Worm (Caenorhabditis elegans) whole organism, L3 larva: Measurements from ENCODE around the gene atf-2.

ENCODE experiments used
- ZK546.5 ChIP-seq: sonication (generic microtip); optimal IDR thresholded peaks from 2 replicates; lab custom pipeline; 2017; ENCODE audit warnings: missing biosample characterization, missing genetic modification characterization
- aly-2 ChIP-seq: fragments of 150-350 bp; optimal IDR thresholded peaks from 2 replicates; lab custom pipeline; 2014; ENCODE audit warnings: missing biosample characterization, missing genetic modification characterization
- ama-1 ChIP-seq: fragments of 150-350 bp; optimal IDR thresholded peaks from 2 replicates; lab custom pipeline; 2018
- ceh-28 ChIP-seq: fragments of 150-350 bp; optimal IDR thresholded peaks from 2 replicates; lab custom pipeline; 2014; ENCODE audit warnings: missing biosample characterization, missing genetic modification reagents, missing genetic modification characterization
- egl-27 ChIP-seq: sonication (generic microtip); optimal IDR thresholded peaks from 4 replicates; lab custom pipeline; 2017; ENCODE audit warnings: missing biosample characterization, missing genetic modification reagents, missing genetic modification characterization
- egl-5 ChIP-seq: fragments of 150-350 bp; optimal IDR thresholded peaks from 2 replicates; lab custom pipeline; 2017; ENCODE audit warnings: missing biosample characterization, missing genetic modification reagents, missing genetic modification characterization, inconsistent platforms
- elt-1 ChIP-seq: fragments of 150-350 bp; optimal IDR thresholded peaks from 2 replicates; lab custom pipeline; 2014; ENCODE audit warnings: missing biosample characterization, missing genetic modification characterization
- elt-2 ChIP-seq: sonication (generic microtip); optimal IDR thresholded peaks from 2 replicates; lab custom pipeline; 2016; ENCODE audit warnings: missing genetic modification reagents, mild to moderate bottlenecking, missing genetic modification characterization, missing compliant biosample characterization
- elt-3 ChIP-seq, 3 experiments: fragments of 150-350 bp in 1 of 3; sonication (generic microtip) in 2 of 3; optimal IDR thresholded peaks; 2 replicates in 2 of 3; 4 replicates in 1 of 3; lab custom pipeline; 2014 to 2017; ENCODE audit warnings: missing biosample characterization in 3 of 3, missing genetic modification characterization in 3 of 3
- eor-1 ChIP-seq, 2 experiments: fragments of 150-350 bp; optimal IDR thresholded peaks; 2 replicates each; lab custom pipeline; 2014 to 2018; ENCODE audit warnings: missing biosample characterization in 2 of 2, missing genetic modification characterization in 2 of 2
- fkh-10 ChIP-seq: sonication (generic microtip); optimal IDR thresholded peaks from 2 replicates; lab custom pipeline; 2017; ENCODE audit warnings: missing biosample characterization, missing genetic modification reagents, missing genetic modification characterization
- fkh-2 ChIP-seq: fragments of 150-350 bp; optimal IDR thresholded peaks from 2 replicates; lab custom pipeline; 2014; ENCODE audit warnings: missing biosample characterization, missing genetic modification reagents, missing genetic modification characterization
- fos-1 ChIP-seq: fragments of 150-350 bp; optimal IDR thresholded peaks from 2 replicates; lab custom pipeline; 2014; ENCODE audit warnings: missing biosample characterization, missing genetic modification characterization
- hmg-11 ChIP-seq: sonication (generic microtip); optimal IDR thresholded peaks from 2 replicates; lab custom pipeline; 2016; ENCODE audit warnings: missing genetic modification characterization, missing compliant biosample characterization
- lin-15B ChIP-seq: fragments of 150-350 bp; optimal IDR thresholded peaks from 2 replicates; lab custom pipeline; 2014; ENCODE audit warnings: missing biosample characterization, missing genetic modification characterization
- lin-39 ChIP-seq: fragments of 150-350 bp; optimal IDR thresholded peaks from 2 replicates; lab custom pipeline; 2018; ENCODE audit warnings: missing biosample characterization, missing genetic modification reagents, missing genetic modification characterization
- lsy-12 ChIP-seq: sonication (generic microtip); optimal IDR thresholded peaks from 2 replicates; lab custom pipeline; 2016; ENCODE audit warnings: mild to moderate bottlenecking, missing genetic modification characterization, missing compliant biosample characterization
- mdl-1 ChIP-seq: fragments of 150-350 bp; optimal IDR thresholded peaks from 2 replicates; lab custom pipeline; 2014; ENCODE audit warnings: missing biosample characterization, missing genetic modification characterization
- mml-1 ChIP-seq: fragments of 150-350 bp; sonication (generic microtip); optimal IDR thresholded peaks from 3 replicates; lab custom pipeline; 2014; ENCODE audit warnings: missing biosample characterization, missing genetic modification characterization
- nhr-11 ChIP-seq: fragments of 150-350 bp; optimal IDR thresholded peaks from 2 replicates; lab custom pipeline; 2014; ENCODE audit warnings: missing biosample characterization, missing genetic modification characterization
- nhr-12 ChIP-seq: fragments of 150-350 bp; optimal IDR thresholded peaks from 2 replicates; lab custom pipeline; 2014; ENCODE audit warnings: missing biosample characterization, missing genetic modification characterization
- nhr-23 ChIP-seq: fragments of 150-350 bp; optimal IDR thresholded peaks from 2 replicates; lab custom pipeline; 2014; ENCODE audit warnings: missing biosample characterization, missing genetic modification reagents, missing genetic modification characterization
- nhr-25 ChIP-seq: sonication (generic microtip); optimal IDR thresholded peaks from 2 replicates; lab custom pipeline; 2017; ENCODE audit warnings: missing biosample characterization, missing genetic modification characterization
- nhr-43 ChIP-seq: sonication (generic microtip); optimal IDR thresholded peaks from 2 replicates; lab custom pipeline; 2016; ENCODE audit warnings: mild to moderate bottlenecking, missing genetic modification characterization, missing compliant biosample characterization; ENCODE audit not compliant: poor library complexity, severe bottlenecking
- nhr-76 ChIP-seq: fragments of 150-350 bp; sonication (generic microtip); optimal IDR thresholded peaks from 5 replicates; lab custom pipeline; 2014; ENCODE audit warnings: missing biosample characterization, missing genetic modification characterization
- pqm-1 ChIP-seq: fragments of 150-350 bp; optimal IDR thresholded peaks from 2 replicates; lab custom pipeline; 2017; ENCODE audit warnings: missing biosample characterization, missing genetic modification characterization, inconsistent platforms
- skn-1 ChIP-seq: fragments of 150-350 bp; optimal IDR thresholded peaks from 2 replicates; lab custom pipeline; 2014; ENCODE audit warnings: missing biosample characterization, missing genetic modification characterization
- tbx-2 ChIP-seq: sonication (generic microtip); optimal IDR thresholded peaks from 2 replicates; lab custom pipeline; 2016; ENCODE audit warnings: mild to moderate bottlenecking, missing genetic modification characterization, missing compliant biosample characterization
- unc-62 ChIP-seq: fragments of 150-350 bp; sonication (generic microtip); optimal IDR thresholded peaks from 4 replicates; lab custom pipeline; 2014; ENCODE audit warnings: missing biosample characterization, missing genetic modification reagents, missing genetic modification characterization
- zag-1 ChIP-seq: fragments of 150-350 bp; optimal IDR thresholded peaks from 2 replicates; lab custom pipeline; 2014; ENCODE audit warnings: missing biosample characterization, missing genetic modification characterization
- ztf-11 ChIP-seq: fragments of 150-350 bp; optimal IDR thresholded peaks from 2 replicates; lab custom pipeline; 2014; ENCODE audit warnings: missing biosample characterization, missing genetic modification characterization

The atf-2 gene

ce11 chrII:8726700-8727099, 25.1 kb upstream of the atf-2 start, which contains the start of gene T01B7.9:
T01B7.9 (minus strand) TSS chrII:8726800.
- TF ChIP-seq nhr-76 (tag; lab: Kevin White, UChicago) (no peak), lin-39 (tag; lab: Kevin White, UChicago) (no peak), skn-1 (tag; lab: Kevin White, UChicago) (no peak), nhr-11 (tag; lab: Kevin White, UChicago) (no peak), elt-2 (tag; lab: Kevin White, UChicago) (no peak), lsy-12 (tag; lab: Kevin White, UChicago) (no peak), nhr-25 (tag; lab: Kevin White, UChicago) (no peak), unc-62 (no peak), hmg-11 (tag; lab: Kevin White, UChicago) (no peak), lin-15B (no peak), egl-5 (no peak), aly-2 (no peak)

- TF ChIP-seq nhr-43 (no peak), skn-1 (tag; lab: Kevin White, UChicago) (no peak), ceh-28 (tag; lab: Kevin White, UChicago) (no peak), lin-15B (no peak), nhr-25 (tag; lab: Kevin White, UChicago) (peak; percentile 5), elt-3 (tag; optimal IDR thresholded peaks at IDR 0.05; lab: Kevin White, UChicago) (peak in 1 of 3 experiments; percentile 75), ZK546.5 (no peak), egl-5 (peak; percentile 6)
Observed at ce11 chrII:8730281-8730680, 21.5 kb upstream of the atf-2 start.

- TF ChIP-seq tbx-2 (no peak), unc-62 (no peak), fkh-2 (tag; lab: Kevin White, UChicago) (no peak), ztf-11 (tag; lab: Kevin White, UChicago) (no peak), pqm-1 (tag; lab: Kevin White, UChicago) (no peak), nhr-23 (tag; lab: Kevin White, UChicago) (peak; percentile 37), mml-1 (no peak), nhr-43 (peak; percentile 62), fkh-10 (GFP tag; lab: Kevin White, UChicago) (no peak), nhr-11 (tag; lab: Kevin White, UChicago) (no peak), ama-1 (lab: Kevin White, UChicago) (no peak), eor-1 (tag; optimal IDR thresholded peaks at IDR 0.05; lab: Kevin White, UChicago) (no peak), lsy-12 (tag; lab: Kevin White, UChicago) (no peak)
Observed at ce11 chrII:8730960-8731693, 20.7 kb upstream of the atf-2 start.

- peak; percentile 53 for TF ChIP-seq nhr-43
- no peak for TF ChIP-seq aly-2
- TF ChIP-seq elt-1 (tag; lab: Kevin White, UChicago), result peak; percentile 37
- TF ChIP-seq, all 47 proteins: peak for 2
Observed at ce11 chrII:8731736-8732229, 20.0 kb upstream of the atf-2 start.

DNA sequence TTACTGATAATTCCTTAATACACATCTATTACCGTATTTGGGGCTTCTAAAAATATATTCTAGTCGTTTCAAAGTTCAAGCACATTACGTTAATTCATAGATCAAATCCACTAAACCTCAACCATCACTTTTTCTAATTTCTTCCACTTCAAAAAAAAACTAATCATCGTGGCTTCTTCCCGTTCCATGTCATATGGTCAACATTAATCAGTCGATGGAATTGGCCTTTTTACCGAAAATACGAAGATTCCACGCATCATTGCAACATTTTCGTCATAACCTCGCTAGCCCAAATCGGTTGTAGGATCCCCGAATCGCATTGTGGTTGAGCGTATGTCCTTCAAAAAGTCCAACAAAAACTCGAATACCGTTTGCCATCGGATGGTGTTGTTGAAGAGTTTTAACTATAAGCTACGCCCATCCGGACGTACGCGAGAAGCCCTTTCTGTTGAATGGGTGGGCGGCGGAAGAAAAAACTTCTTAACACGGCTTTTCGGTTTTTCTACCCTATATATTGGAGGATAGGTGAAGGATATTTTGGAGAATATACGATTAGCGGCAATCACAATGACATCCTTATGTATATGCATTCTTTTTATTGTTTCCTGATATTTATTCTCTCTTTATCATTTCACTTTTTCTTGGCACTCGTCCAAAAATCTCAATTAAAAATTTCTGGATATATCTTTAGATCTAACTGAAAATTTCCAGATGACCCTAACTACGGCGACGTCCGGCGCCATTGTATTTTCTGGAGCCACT, 19.3 kb upstream of the atf-2 start, which contains the start of gene rol-6:
TSS of gene rol-6 (plus strand) at position 712 of the 762 bp plus-strand sequence.
- TF ChIP-seq nhr-43 (peak; percentile 68), lin-15B (no peak)

DNA sequence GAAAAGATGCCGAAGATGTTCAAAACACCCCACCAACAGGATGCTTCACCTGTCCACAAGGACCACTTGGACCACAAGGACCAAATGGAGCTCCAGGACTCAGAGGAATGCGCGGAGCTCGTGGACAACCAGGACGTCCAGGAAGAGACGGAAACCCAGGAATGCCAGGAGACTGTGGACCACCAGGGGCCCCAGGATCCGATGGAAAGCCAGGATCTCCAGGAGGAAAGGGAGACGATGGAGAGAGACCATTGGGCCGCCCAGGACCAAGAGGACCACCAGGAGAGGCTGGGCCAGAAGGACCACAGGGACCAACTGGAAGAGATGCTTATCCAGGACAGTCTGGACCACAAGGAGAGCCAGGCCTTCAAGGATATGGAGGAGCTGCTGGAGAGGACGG, 18.2 kb upstream of the atf-2 start:
- TF ChIP-seq nhr-23 (tag; lab: Kevin White, UChicago), result no peak
- no peak for TF ChIP-seq fkh-10 (GFP tag; lab: Kevin White, UChicago)
- TF ChIP-seq nhr-12, result no peak
- TF ChIP-seq tbx-2, result no peak

ce11 chrII:8737456-8737855, 14.3 kb upstream of the atf-2 start, which contains the start of gene idpb-4:
idpb-4 (minus strand) TSS chrII:8737556.
- TF ChIP-seq lsy-12 (tag; lab: Kevin White, UChicago) (no peak), egl-27 (tag; lab: Kevin White, UChicago) (no peak), fos-1 (no peak), zag-1 (tag; lab: Kevin White, UChicago) (no peak), mdl-1 (no peak), elt-1 (tag; lab: Kevin White, UChicago) (no peak)
- TF ChIP-seq, all 47 proteins: peak for 0
